Fruit fly (Drosophila melanogaster) whole organism, prepupa: ENCODE data around the gene dop.

Experiments used
- Blimp-1 ChIP-seq: fragments of 200-800 bp; sonication (Bioruptor generic); optimal IDR thresholded peaks from 3 replicates; lab custom pipeline; 2017; ENCODE audit warnings: missing biosample characterization, missing genetic modification characterization, mild to moderate bottlenecking, moderate library complexity, missing genetic modification reagents
- CG10669 ChIP-seq: fragments of 200-800 bp; sonication (Bioruptor generic); optimal IDR thresholded peaks from 3 replicates; lab custom pipeline; 2018; ENCODE audit warnings: missing biosample characterization, mild to moderate bottlenecking, missing genetic modification characterization, moderate library complexity
- CG11762 ChIP-seq: fragments of 200-800 bp; sonication (Bioruptor generic); optimal IDR thresholded peaks from 3 replicates; lab custom pipeline; 2016; ENCODE audit warnings: missing biosample characterization, missing genetic modification characterization; ENCODE audit not compliant: insufficient read depth
- CG15336 ChIP-seq: fragments of 200-800 bp; sonication (Bioruptor generic); IDR thresholded peaks from 2 replicates; pipeline ENCODE4 v1.3.6; 2022; ENCODE audit warnings: missing biosample characterization, missing genetic modification characterization
- CG1621 ChIP-seq: fragments of 200-800 bp; sonication (Bioruptor generic); optimal IDR thresholded peaks from 3 replicates; lab custom pipeline; 2018; ENCODE audit warnings: missing biosample characterization, mild to moderate bottlenecking, missing genetic modification characterization
- CG3032 ChIP-seq: fragments of 200-800 bp; optimal IDR thresholded peaks from 2 replicates; lab custom pipeline; 2019; ENCODE audit warnings: missing biosample characterization, mild to moderate bottlenecking, missing genetic modification characterization, moderate library complexity
- CG34406 ChIP-seq: fragments of 200-800 bp; sonication (Bioruptor generic); optimal IDR thresholded peaks from 3 replicates; lab custom pipeline; 2016; ENCODE audit warnings: missing biosample characterization, missing genetic modification characterization
- CG3919 ChIP-seq: fragments of 200-800 bp; sonication (Bioruptor generic); optimal IDR thresholded peaks from 3 replicates; lab custom pipeline; 2016; ENCODE audit warnings: missing biosample characterization, missing genetic modification characterization
- CG4318 ChIP-seq: fragments of 200-800 bp; sonication (Bioruptor generic); optimal IDR thresholded peaks from 3 replicates; lab custom pipeline; 2017; ENCODE audit warnings: missing biosample characterization, mild to moderate bottlenecking, missing genetic modification characterization
- CG6163 ChIP-seq: fragments of 200-800 bp; sonication (Bioruptor generic); IDR thresholded peaks from 3 replicates; pipeline ENCODE4 v1.3.6; 2022; ENCODE audit warnings: missing biosample characterization, missing genetic modification characterization
- CG6808 ChIP-seq: fragments of 200-800 bp; sonication (Bioruptor generic); optimal IDR thresholded peaks from 3 replicates; lab custom pipeline; 2017; ENCODE audit warnings: missing biosample characterization, missing genetic modification characterization, mild to moderate bottlenecking, moderate library complexity, missing genetic modification reagents
- CG6854 ChIP-seq: fragments of 200-800 bp; sonication (Bioruptor generic); optimal IDR thresholded peaks from 2 replicates; lab custom pipeline; 2017; ENCODE audit warnings: missing biosample characterization, mild to moderate bottlenecking, missing genetic modification characterization
- CG7368 ChIP-seq: fragments of 200-800 bp; sonication (Bioruptor generic); optimal IDR thresholded peaks from 3 replicates; lab custom pipeline; 2016; ENCODE audit warnings: missing biosample characterization, missing genetic modification characterization
- CG8119 ChIP-seq: fragments of 200-800 bp; sonication (Bioruptor generic); IDR thresholded peaks from 3 replicates; pipeline ENCODE4 v1.3.6; 2022; ENCODE audit warnings: missing biosample characterization, missing genetic modification characterization
- CG8319 ChIP-seq: fragments of 200-800 bp; sonication (Bioruptor generic); optimal IDR thresholded peaks from 3 replicates; lab custom pipeline; 2016; ENCODE audit warnings: missing biosample characterization, missing genetic modification characterization
- CG9139 ChIP-seq: fragments of 200-800 bp; sonication (Bioruptor generic); optimal IDR thresholded peaks from 3 replicates; lab custom pipeline; 2017; ENCODE audit warnings: missing biosample characterization, mild to moderate bottlenecking, missing genetic modification characterization
- Eip75B ChIP-seq: fragments of 200-800 bp; sonication (Bioruptor generic); optimal IDR thresholded peaks from 3 replicates; lab custom pipeline; 2016; ENCODE audit warnings: missing biosample characterization, missing genetic modification characterization
- Eip78C ChIP-seq: fragments of 200-800 bp; sonication (Bioruptor generic); peaks from one replicate; lab custom pipeline; 2016; ENCODE audit warnings: missing biosample characterization, missing genetic modification characterization
- Eip93F ChIP-seq: fragments of 200-800 bp; sonication (Bioruptor generic); optimal IDR thresholded peaks from 2 replicates; lab custom pipeline; 2016; ENCODE audit warnings: missing biosample characterization, mild to moderate bottlenecking, missing genetic modification characterization
- Ets21C ChIP-seq: fragments of 200-800 bp; sonication (Bioruptor generic); optimal IDR thresholded peaks from 3 replicates; lab custom pipeline; 2016; ENCODE audit warnings: missing biosample characterization, missing genetic modification characterization
- Ets96B ChIP-seq: fragments of 200-800 bp; optimal IDR thresholded peaks from 2 replicates; lab custom pipeline; 2019; ENCODE audit warnings: missing biosample characterization, mild to moderate bottlenecking, missing genetic modification characterization, moderate library complexity
- Gug ChIP-seq: fragments of 200-800 bp; sonication (Bioruptor generic); IDR thresholded peaks from 2 replicates; pipeline ENCODE4 v1.3.6; 2022; ENCODE audit warnings: missing biosample characterization, missing genetic modification characterization
- Hr38 ChIP-seq: sonication (Bioruptor generic); optimal IDR thresholded peaks from 2 replicates; lab custom pipeline; 2016; ENCODE audit warnings: missing biosample characterization, missing genetic modification characterization
- Hr39 ChIP-seq: fragments of 200-800 bp; sonication (Bioruptor generic); optimal IDR thresholded peaks from 2 replicates; lab custom pipeline; 2016; ENCODE audit warnings: missing biosample characterization, missing genetic modification characterization
- Hr4 ChIP-seq: fragments of 200-800 bp; sonication (Bioruptor generic); optimal IDR thresholded peaks from 3 replicates; lab custom pipeline; 2016; ENCODE audit warnings: missing biosample characterization, missing genetic modification characterization
- Lpt ChIP-seq: fragments of 200-800 bp; sonication (Bioruptor generic); optimal IDR thresholded peaks from 3 replicates; lab custom pipeline; 2016; ENCODE audit warnings: missing biosample characterization, missing genetic modification characterization
- OdsH ChIP-seq: fragments of 200-800 bp; sonication (Bioruptor generic); optimal IDR thresholded peaks from 3 replicates; lab custom pipeline; 2016; ENCODE audit warnings: missing biosample characterization, missing genetic modification characterization
- Smox ChIP-seq: fragments of 200-800 bp; sonication (Bioruptor generic); optimal IDR thresholded peaks from 3 replicates; lab custom pipeline; 2016; ENCODE audit warnings: missing biosample characterization, missing genetic modification characterization
- Sox102F ChIP-seq: fragments of 200-800 bp; sonication (Bioruptor generic); optimal IDR thresholded peaks from 2 replicates; lab custom pipeline; 2016; ENCODE audit warnings: missing biosample characterization, mild to moderate bottlenecking, missing genetic modification characterization
- Sox14 ChIP-seq: fragments of 200-800 bp; sonication (Bioruptor generic); optimal IDR thresholded peaks from 3 replicates; lab custom pipeline; 2016; ENCODE audit warnings: missing biosample characterization, missing genetic modification characterization
- Sox15 ChIP-seq: fragments of 200-800 bp; sonication (Bioruptor generic); optimal IDR thresholded peaks from 3 replicates; lab custom pipeline; 2016; ENCODE audit warnings: missing biosample characterization, missing genetic modification characterization
- achi ChIP-seq: fragments of 200-800 bp; sonication (Bioruptor generic); optimal IDR thresholded peaks from 3 replicates; lab custom pipeline; 2016; ENCODE audit warnings: missing biosample characterization, missing genetic modification characterization
- acj6 ChIP-seq: fragments of 200-800 bp; sonication (Bioruptor generic); optimal IDR thresholded peaks from 3 replicates; lab custom pipeline; 2016; ENCODE audit warnings: missing biosample characterization, missing genetic modification characterization
- cyc ChIP-seq: fragments of 200-800 bp; sonication (Bioruptor generic); optimal IDR thresholded peaks from 3 replicates; lab custom pipeline; 2016; ENCODE audit warnings: missing biosample characterization, missing genetic modification characterization
- dsx ChIP-seq: fragments of 200-800 bp; optimal IDR thresholded peaks from 3 replicates; lab custom pipeline; 2019; ENCODE audit warnings: missing biosample characterization, mild to moderate bottlenecking, missing genetic modification characterization, moderate library complexity; ENCODE audit not compliant: poor library complexity, severe bottlenecking
- esn ChIP-seq: fragments of 200-800 bp; sonication (Bioruptor generic); optimal IDR thresholded peaks from 2 replicates; lab custom pipeline; 2016; ENCODE audit warnings: missing biosample characterization, mild to moderate bottlenecking, missing genetic modification characterization, moderate library complexity
- lz ChIP-seq: fragments of 200-800 bp; sonication (Bioruptor generic); optimal IDR thresholded peaks from 3 replicates; lab custom pipeline; 2016; ENCODE audit warnings: missing biosample characterization, missing genetic modification characterization
- net ChIP-seq: fragments of 200-800 bp; sonication (Bioruptor generic); optimal IDR thresholded peaks from 3 replicates; lab custom pipeline; 2016; ENCODE audit warnings: missing biosample characterization, missing genetic modification characterization
- pdm3 ChIP-seq: fragments of 200-800 bp; sonication (Bioruptor generic); optimal IDR thresholded peaks from 3 replicates; lab custom pipeline; 2016; ENCODE audit warnings: missing biosample characterization, missing genetic modification characterization
- salr ChIP-seq, 2 experiments: fragments of 200-800 bp; sonication (Bioruptor generic); optimal IDR thresholded peaks; 3 replicates each; lab custom pipeline; 2016 to 2018; ENCODE audit warnings: missing biosample characterization in 2 of 2, missing genetic modification characterization in 2 of 2, mild to moderate bottlenecking in 1 of 2
- spab ChIP-seq: fragments of 200-800 bp; sonication (Bioruptor generic); optimal IDR thresholded peaks from 2 replicates; lab custom pipeline; 2017; ENCODE audit warnings: missing biosample characterization, mild to moderate bottlenecking, missing genetic modification characterization, missing genetic modification reagents
- ss ChIP-seq, 2 experiments: fragments of 200-800 bp; sonication (Bioruptor generic); optimal IDR thresholded peaks; 2 replicates in 1 of 2; 3 replicates in 1 of 2; lab custom pipeline; 2017 to 2018; ENCODE audit warnings: mild to moderate bottlenecking in 2 of 2, missing biosample characterization in 2 of 2, missing genetic modification characterization in 2 of 2, moderate library complexity in 1 of 2
- svp ChIP-seq: fragments of 200-800 bp; sonication (Bioruptor generic); peaks from one replicate; lab custom pipeline; 2016; ENCODE audit warnings: missing biosample characterization, missing genetic modification characterization
- topi ChIP-seq: fragments of 200-800 bp; sonication (Bioruptor generic); optimal IDR thresholded peaks from 3 replicates; lab custom pipeline; 2016; ENCODE audit warnings: missing biosample characterization, missing genetic modification characterization
- vri ChIP-seq: fragments of 200-800 bp; sonication (Bioruptor generic); optimal IDR thresholded peaks from 3 replicates; lab custom pipeline; 2016; ENCODE audit warnings: missing biosample characterization, mild to moderate bottlenecking, missing genetic modification characterization

dop gene

dm6 chr3L:15553993-15554644, 11.7 kb upstream of the dop start, which contains the start of gene AGO2 (continued):
- no peak for TF ChIP-seq pdm3 (GFP tag; lab: Kevin White, UChicago)
- no peak for TF ChIP-seq salr (GFP tag; optimal IDR thresholded peaks at IDR 0.05; lab: Kevin White, UChicago)
- TF ChIP-seq achi (GFP tag; lab: Kevin White, UChicago), result no peak
- peak; percentile 43 for TF ChIP-seq esn (GFP tag; lab: Kevin White, UChicago)
- no peak for TF ChIP-seq CG34406 (GFP tag; lab: Kevin White, UChicago)
- peak; percentile 50 for TF ChIP-seq topi (GFP tag; lab: Kevin White, UChicago)
- TF ChIP-seq CG7368 (GFP tag; lab: Kevin White, UChicago), result peak; percentile 84
- peak; percentile 94 for TF ChIP-seq dsx (GFP tag; lab: Kevin White, UChicago)
- TF ChIP-seq Ets96B (tag; lab: Kevin White, UChicago), result peak; percentile 47
- TF ChIP-seq CG4318, result no peak
- TF ChIP-seq Sox14 (GFP tag; lab: Kevin White, UChicago), result peak; percentile 18
- no peak for TF ChIP-seq Hr4 (GFP tag; lab: Kevin White, UChicago)
- TF ChIP-seq lz (GFP tag; lab: Kevin White, UChicago), result no peak
- TF ChIP-seq Lpt, result peak; percentile 87
- TF ChIP-seq CG3032, result peak; percentile 85
- TF ChIP-seq CG15336 (GFP tag; lab: Robert Waterston, UW), result peak; percentile 44; the same call in 1 of the 2 replicates
- peak; percentile 71 for TF ChIP-seq CG8319
- TF ChIP-seq net (GFP tag; lab: Kevin White, UChicago), result no peak
- TF ChIP-seq CG8119 (GFP tag; lab: Robert Waterston, UW), result no peak
- peak; percentile 91 for TF ChIP-seq CG6808 (GFP tag; lab: Kevin White, UChicago)
- peak; percentile 85 for TF ChIP-seq CG3919 (GFP tag; lab: Kevin White, UChicago)
- TF ChIP-seq CG1621 (tag; lab: Kevin White, UChicago), result peak; percentile 65
- TF ChIP-seq Sox15 (GFP tag; lab: Kevin White, UChicago), result no peak
- peak; percentile 78 for TF ChIP-seq CG11762 (GFP tag; lab: Kevin White, UChicago)
- no peak for TF ChIP-seq Hr39 (GFP tag; lab: Kevin White, UChicago)
- no peak for TF ChIP-seq Ets21C (GFP tag; lab: Kevin White, UChicago)
- TF ChIP-seq Smox, result no peak
- no peak for TF ChIP-seq Sox102F
- no peak for TF ChIP-seq CG6163 (GFP tag; lab: Robert Waterston, UW)
- peak; percentile 81 for TF ChIP-seq Gug (GFP tag; lab: Robert Waterston, UW)
- peak; percentile 80 for TF ChIP-seq CG9139
- no peak for TF ChIP-seq cyc (GFP tag; lab: Kevin White, UChicago)
- TF ChIP-seq Eip78C (GFP tag; lab: Kevin White, UChicago), result peak; percentile 59
- TF ChIP-seq Hr38 (GFP tag; lab: Kevin White, UChicago), result no peak
- TF ChIP-seq CG10669 (GFP tag; lab: Kevin White, UChicago), result peak; percentile 87
- TF ChIP-seq OdsH, result no peak

DNA sequence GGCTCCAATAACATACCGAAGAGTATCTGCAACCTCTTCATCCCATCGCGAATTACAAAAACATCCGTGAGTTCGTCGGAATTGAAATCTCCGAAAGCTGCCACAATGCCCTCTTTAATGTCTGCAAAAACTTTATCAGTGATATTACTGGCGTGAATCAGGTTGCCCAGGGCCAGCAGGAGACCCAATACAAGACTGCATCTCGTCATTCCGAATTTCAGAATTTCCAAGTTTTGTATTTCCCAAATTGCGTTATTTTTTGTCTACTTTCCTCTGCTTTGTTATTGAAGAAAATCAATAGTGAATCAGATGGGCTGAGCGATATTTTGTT, 3.1 kb upstream of the dop start:
- TF ChIP-seq Eip78C (GFP tag; lab: Kevin White, UChicago), result peak; percentile 17
- no peak for TF ChIP-seq Eip75B (GFP tag; lab: Kevin White, UChicago)

DNA sequence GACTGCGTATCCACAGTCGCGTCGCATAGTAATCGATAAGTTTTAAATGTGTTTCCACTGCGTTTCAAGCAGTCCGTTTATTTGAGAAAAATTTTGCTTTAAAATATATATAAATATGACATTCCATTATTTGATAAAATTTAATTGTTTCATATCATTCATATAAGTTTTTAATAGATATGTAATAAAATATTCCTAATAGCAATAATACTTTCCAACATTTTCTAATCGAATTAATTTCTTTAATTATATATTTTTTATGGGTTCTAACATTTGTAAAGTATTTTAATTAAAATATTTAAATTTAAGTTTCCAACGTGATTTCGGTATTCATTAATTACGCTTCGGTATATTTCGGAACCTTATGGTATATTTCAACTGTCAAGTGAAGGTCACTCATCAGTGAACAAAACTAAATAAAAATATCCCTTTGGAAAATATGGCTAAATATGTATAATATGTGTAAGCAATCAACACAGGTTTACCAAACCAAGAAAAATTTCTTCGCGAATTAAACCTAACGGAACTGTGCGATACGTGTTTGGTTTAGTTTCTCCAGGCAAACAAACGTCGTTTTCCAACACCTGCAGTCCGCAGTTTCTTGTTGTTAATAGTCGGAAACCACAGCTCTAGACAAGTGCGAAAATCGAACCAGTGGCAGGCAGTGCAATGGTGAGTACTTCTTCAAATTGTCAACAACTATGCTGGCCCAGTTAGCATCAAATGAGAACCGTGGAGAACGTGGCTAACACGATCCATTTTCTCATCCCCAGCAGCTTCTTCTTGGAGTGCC, 2.6 kb upstream of the dop start, which contains the start of the genes CG7739 and SCCRO:
TSS of gene CG7739 (minus strand) at position 8 of the 793 bp plus-strand sequence.
TSS of gene SCCRO (plus strand) at position 370 of the 793 bp plus-strand sequence.
- TF ChIP-seq Eip93F (GFP tag; lab: Kevin White, UChicago), result peak; percentile 64
- TF ChIP-seq CG9139, result no peak
- TF ChIP-seq CG6808 (GFP tag; lab: Kevin White, UChicago), result no peak
- TF ChIP-seq acj6 (GFP tag; lab: Kevin White, UChicago), result peak; percentile 33
- TF ChIP-seq CG6854 (GFP tag; lab: Kevin White, UChicago), result no peak
- peak; percentile 50 for TF ChIP-seq CG3919 (GFP tag; lab: Kevin White, UChicago)
- peak; percentile 44 for TF ChIP-seq vri
- TF ChIP-seq ss (GFP tag; optimal IDR thresholded peaks at IDR 0.05; lab: Kevin White, UChicago), result no peak
- no peak for TF ChIP-seq CG11762 (GFP tag; lab: Kevin White, UChicago)
- TF ChIP-seq Hr38 (GFP tag; lab: Kevin White, UChicago), result no peak
- no peak for TF ChIP-seq Blimp-1
- TF ChIP-seq net (GFP tag; lab: Kevin White, UChicago), result peak; percentile 20
- TF ChIP-seq CG3032, result peak; percentile 59
- peak; percentile 2 for TF ChIP-seq Eip75B (GFP tag; lab: Kevin White, UChicago)
- TF ChIP-seq Hr4 (GFP tag; lab: Kevin White, UChicago), result peak; percentile 30
- TF ChIP-seq svp (GFP tag; lab: Kevin White, UChicago), result peak; percentile 71
- TF ChIP-seq CG10669 (GFP tag; lab: Kevin White, UChicago), result peak; percentile 21
- no peak for TF ChIP-seq spab
- no peak for TF ChIP-seq Lpt
- TF ChIP-seq esn (GFP tag; lab: Kevin White, UChicago), result peak; percentile 53
